Worm (Caenorhabditis elegans) whole organism, L1 larva: ENCODE data around the gene ears-2.

Experiments
- C04F5.9 ChIP-seq: sonication (generic microtip); optimal IDR thresholded peaks from 2 replicates; lab custom pipeline; 2016; ENCODE audit warnings: missing genetic modification characterization, missing compliant biosample characterization
- C16A3.4 ChIP-seq: fragments of 150-350 bp; optimal IDR thresholded peaks from 2 replicates; lab custom pipeline; 2014; ENCODE audit warnings: missing biosample characterization, missing genetic modification characterization
- Y116A8C.19 ChIP-seq: sonication (generic microtip); optimal IDR thresholded peaks from 2 replicates; lab custom pipeline; 2016; ENCODE audit warnings: missing compliant biosample characterization, missing genetic modification characterization, borderline replicate concordance
- aha-1 ChIP-seq: fragments of 150-350 bp; optimal IDR thresholded peaks from 2 replicates; lab custom pipeline; 2014; ENCODE audit warnings: missing biosample characterization, missing genetic modification characterization
- aly-2 ChIP-seq: fragments of 150-350 bp; optimal IDR thresholded peaks from 2 replicates; lab custom pipeline; 2014; ENCODE audit warnings: missing biosample characterization, missing genetic modification characterization
- ama-1 ChIP-seq: fragments of 150-350 bp; optimal IDR thresholded peaks from 2 replicates; lab custom pipeline; 2014
- ceh-82 ChIP-seq, 3 experiments: fragments of 150-350 bp in 1 of 3; sonication (generic microtip) in 2 of 3; optimal IDR thresholded peaks; 2 replicates each; lab custom pipeline; 2014 to 2017; ENCODE audit warnings: missing biosample characterization in 3 of 3, missing genetic modification characterization in 3 of 3
- dpl-1 ChIP-seq, 3 experiments: fragments of 150-350 bp in 2 of 3; sonication (generic microtip) in 1 of 3; optimal IDR thresholded peaks; 2 replicates each; lab custom pipeline; 2014 to 2017; ENCODE audit warnings: missing biosample characterization in 3 of 3, missing genetic modification characterization in 3 of 3, missing genetic modification reagents in 3 of 3
- dsc-1 ChIP-seq: sonication (generic microtip); optimal IDR thresholded peaks from 2 replicates; lab custom pipeline; 2016; ENCODE audit warnings: mild to moderate bottlenecking, missing genetic modification characterization, missing compliant biosample characterization
- efl-1 ChIP-seq, 4 experiments: fragments of 150-350 bp; optimal IDR thresholded peaks in 3 of 4; peaks in 1 of 4; 1 replicate in 1 of 4; 2 replicates in 3 of 4; lab custom pipeline; 2014; ENCODE audit warnings: missing biosample characterization in 2 of 4, missing genetic modification characterization in 2 of 4, missing genetic modification reagents in 2 of 4
- efl-3 ChIP-seq: fragments of 200-800 bp; sonication (Bioruptor generic); optimal IDR thresholded peaks from 2 replicates; lab custom pipeline; 2018; ENCODE audit warnings: mild to moderate bottlenecking, missing genetic modification characterization, missing compliant biosample characterization
- egl-13 ChIP-seq: sonication (generic microtip); optimal IDR thresholded peaks from 2 replicates; lab custom pipeline; 2016; ENCODE audit warnings: missing genotype, missing genetic modification reagents, missing genetic modification characterization, missing compliant biosample characterization
- elt-3 ChIP-seq, 6 experiments: fragments of 150-350 bp in 1 of 6; sonication (generic microtip); optimal IDR thresholded peaks; 2 replicates each; lab custom pipeline; 2017 to 2018; ENCODE audit warnings: missing biosample characterization in 6 of 6, missing genetic modification characterization in 6 of 6, inconsistent platforms in 1 of 6
- fkh-8 ChIP-seq: sonication (generic microtip); optimal IDR thresholded peaks from 2 replicates; lab custom pipeline; 2016; ENCODE audit warnings: mild to moderate bottlenecking, missing genetic modification characterization, missing compliant biosample characterization
- irx-1 ChIP-seq: sonication (generic microtip); optimal IDR thresholded peaks from 2 replicates; lab custom pipeline; 2016; ENCODE audit warnings: missing genetic modification characterization, missing compliant biosample characterization
- lin-15B ChIP-seq: fragments of 150-350 bp; sonication (generic microtip); optimal IDR thresholded peaks from 3 replicates; lab custom pipeline; 2014; ENCODE audit warnings: missing biosample characterization, missing genetic modification characterization
- lin-39 ChIP-seq: fragments of 150-350 bp; optimal IDR thresholded peaks from 2 replicates; lab custom pipeline; 2014; ENCODE audit warnings: missing biosample characterization, missing genetic modification reagents, missing genetic modification characterization
- lsy-2 ChIP-seq, 2 experiments: fragments of 150-350 bp; optimal IDR thresholded peaks; 2 replicates each; lab custom pipeline; 2014; ENCODE audit warnings: missing biosample characterization in 2 of 2, missing genetic modification characterization in 2 of 2
- mab-9 ChIP-seq: fragments of 200-800 bp; sonication (Bioruptor generic); IDR thresholded peaks from 2 replicates; pipeline ENCODE4 v1.3.6; 2022; ENCODE audit warnings: missing genetic modification reagents, missing genetic modification characterization, missing compliant biosample characterization
- mdl-1 ChIP-seq, 2 experiments: fragments of 150-350 bp; optimal IDR thresholded peaks; 2 replicates each; lab custom pipeline; 2014 to 2017; ENCODE audit warnings: missing biosample characterization in 2 of 2, missing genetic modification characterization in 2 of 2, inconsistent platforms in 1 of 2
- mef-2 ChIP-seq: fragments of 150-350 bp; optimal IDR thresholded peaks from 2 replicates; lab custom pipeline; 2014; ENCODE audit warnings: missing biosample characterization, missing genetic modification characterization
- nhr-19 ChIP-seq: fragments of 200-800 bp; sonication (Bioruptor generic); conservative IDR thresholded peaks from 2 replicates; pipeline ENCODE4 v1.3.6; 2022; ENCODE audit warnings: missing genetic modification characterization, missing compliant biosample characterization
- nhr-47 ChIP-seq: sonication (generic microtip); optimal IDR thresholded peaks from 2 replicates; lab custom pipeline; 2016; ENCODE audit warnings: mild to moderate bottlenecking, missing genetic modification characterization, moderate library complexity, missing compliant biosample characterization
- nhr-71 ChIP-seq: sonication (generic microtip); optimal IDR thresholded peaks from 2 replicates; lab custom pipeline; 2016; ENCODE audit warnings: mild to moderate bottlenecking, missing genetic modification characterization, moderate library complexity, missing compliant biosample characterization
- nhr-76 ChIP-seq: sonication (generic microtip); optimal IDR thresholded peaks from 2 replicates; lab custom pipeline; 2017; ENCODE audit warnings: missing biosample characterization, missing genetic modification characterization
- nhr-85 ChIP-seq: sonication (generic microtip); peaks from one replicate; lab custom pipeline; 2016; ENCODE audit warnings: missing genetic modification characterization, inconsistent platforms, missing compliant biosample characterization
- rnt-1 ChIP-seq: sonication (generic microtip); optimal IDR thresholded peaks from 2 replicates; lab custom pipeline; 2016; ENCODE audit warnings: mild to moderate bottlenecking, missing genetic modification characterization, moderate library complexity, missing compliant biosample characterization
- snpc-4 ChIP-seq: fragments of 150-350 bp; optimal IDR thresholded peaks from 2 replicates; lab custom pipeline; 2014; ENCODE audit warnings: missing biosample characterization, missing genetic modification characterization
- unc-62 ChIP-seq: fragments of 150-350 bp; optimal IDR thresholded peaks from 2 replicates; lab custom pipeline; 2014; ENCODE audit warnings: missing biosample characterization, missing genetic modification reagents, missing genetic modification characterization
- unc-98 ChIP-seq: fragments of 200-800 bp; sonication (Bioruptor generic); IDR thresholded peaks from 2 replicates; pipeline ENCODE4 v1.3.6; 2022; ENCODE audit warnings: missing genetic modification characterization, missing compliant biosample characterization
- zag-1 ChIP-seq: fragments of 150-350 bp; optimal IDR thresholded peaks from 2 replicates; lab custom pipeline; 2014; ENCODE audit warnings: missing biosample characterization, missing genetic modification characterization
- zip-4 ChIP-seq: fragments of 200-800 bp; sonication (Bioruptor generic); optimal IDR thresholded peaks from 2 replicates; lab custom pipeline; 2018; ENCODE audit warnings: mild to moderate bottlenecking, missing genetic modification characterization, moderate library complexity, missing compliant biosample characterization

ears-2 gene

ce11 chrIV:366406-366805, 23.9 kb downstream of the ears-2 start (continued):
- TF ChIP-seq mef-2 (tag; lab: Kevin White, UChicago), result no peak
- TF ChIP-seq ama-1, result no peak
- no peak for TF ChIP-seq C04F5.9 (tag; lab: Kevin White, UChicago)
- no peak for TF ChIP-seq efl-3 (GFP tag; lab: Kevin White, UChicago)
- no peak for TF ChIP-seq lin-39 (tag; lab: Kevin White, UChicago)
- no peak for TF ChIP-seq zip-4 (GFP tag; lab: Kevin White, UChicago)
- no peak for TF ChIP-seq aly-2 (tag; lab: Kevin White, UChicago)
- no peak for TF ChIP-seq aha-1
- no peak for TF ChIP-seq irx-1 (tag; lab: Kevin White, UChicago)
- TF ChIP-seq C16A3.4 (tag; lab: Kevin White, UChicago), result no peak
- no peak for TF ChIP-seq lin-15B (tag; lab: Kevin White, UChicago)
- no peak for TF ChIP-seq unc-98
- TF ChIP-seq snpc-4 (tag; lab: Kevin White, UChicago), result no peak
- peak in 2 of 3 experiments; percentile 7 to 44 for TF ChIP-seq dpl-1 (GFP tag; optimal IDR thresholded peaks at IDR 0.05; lab: Kevin White, UChicago)
- TF ChIP-seq egl-13 (tag; lab: Kevin White, UChicago), result no peak
- TF ChIP-seq nhr-76 (tag; lab: Kevin White, UChicago), result no peak

ce11 chrIV:364983-365382, 25.3 kb downstream of the ears-2 start:
- TF ChIP-seq nhr-71 (tag; lab: Kevin White, UChicago) (peak; percentile 55), zag-1 (tag; lab: Kevin White, UChicago) (no peak), nhr-19 (0 out of 2 replicates have a peak, but pooled peaks have one; percentile 11), mab-9 (GFP tag; lab: Robert Waterston, UW) (no peak), mdl-1 (tag; optimal IDR thresholded peaks at IDR 0.05; lab: Kevin White, UChicago) (no peak), efl-1 (optimal IDR thresholded peaks at IDR 0.05; lab: Kevin White, UChicago) (no peak), efl-1 (GFP tag; optimal IDR thresholded peaks at IDR 0.05 in 1 of 2; lab: Kevin White, UChicago) (peak in 1 of 2 experiments; percentile 77), rnt-1 (tag; lab: Kevin White, UChicago) (peak; percentile 59), lsy-2 (tag; optimal IDR thresholded peaks at IDR 0.05; lab: Kevin White, UChicago) (peak; percentile 3 to 26)

ce11 chrIV:343279-343678, 47.0 kb downstream of the ears-2 start:
- TF ChIP-seq dsc-1, result no peak
- no peak for TF ChIP-seq efl-1 (optimal IDR thresholded peaks at IDR 0.05; lab: Kevin White, UChicago)
- TF ChIP-seq efl-1 (GFP tag; optimal IDR thresholded peaks at IDR 0.05 in 1 of 2; lab: Kevin White, UChicago), result peak in 1 of 2 experiments; percentile 59

- no peak for TF ChIP-seq nhr-47
- no peak for TF ChIP-seq efl-1 (optimal IDR thresholded peaks at IDR 0.05; lab: Kevin White, UChicago)
- no peak for TF ChIP-seq efl-1 (GFP tag; optimal IDR thresholded peaks at IDR 0.05 in 1 of 2; lab: Kevin White, UChicago)
- TF ChIP-seq nhr-85 (tag; lab: Kevin White, UChicago), result no peak
- TF ChIP-seq Y116A8C.19, result no peak
- TF ChIP-seq elt-3 (tag; optimal IDR thresholded peaks at IDR 0.05; lab: Kevin White, UChicago), result no peak
- no peak for TF ChIP-seq mef-2 (tag; lab: Kevin White, UChicago)
- peak; percentile 34 for TF ChIP-seq dsc-1
- TF ChIP-seq ceh-82 (tag; optimal IDR thresholded peaks at IDR 0.05; lab: Kevin White, UChicago), result no peak
- TF ChIP-seq egl-13 (tag; lab: Kevin White, UChicago), result peak; percentile 8
- no peak for TF ChIP-seq unc-62 (GFP tag; lab: Kevin White, UChicago)
- TF ChIP-seq snpc-4 (tag; lab: Kevin White, UChicago), result no peak
- TF ChIP-seq fkh-8 (tag; lab: Kevin White, UChicago), result no peak
Observed at ce11 chrIV:339508-339907, 50.8 kb downstream of the ears-2 start, which contains the start of gene cdh-8. Gene cdh-8 (plus strand): TSS chrIV:339808.
